Worm (Caenorhabditis elegans): ENCODE results near the gene C05C8.1.

DNA sequence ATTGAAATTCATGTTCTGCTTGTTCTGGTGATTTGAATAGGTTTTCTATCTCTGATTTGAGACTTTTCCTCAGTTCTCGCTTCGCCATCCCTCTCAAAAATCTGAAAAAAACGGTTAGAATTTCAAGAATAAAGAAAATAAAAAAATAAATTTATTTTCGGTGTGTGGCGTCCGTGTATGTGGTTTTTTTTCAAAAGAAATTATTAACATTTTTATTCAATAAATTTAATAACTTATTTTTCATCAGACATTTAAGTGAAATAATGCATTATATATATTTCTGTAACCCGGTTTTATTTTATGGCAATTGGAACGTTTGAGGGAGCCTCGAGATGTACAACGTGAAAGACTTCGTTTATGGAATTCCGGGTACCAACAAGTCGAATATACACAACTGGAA lies 4.8 kb upstream of the C05C8.1 start, which contains the start of gene C05C8.5:
- no peak for TF ChIP-seq nhr-25 (tag; optimal IDR thresholded peaks at IDR 0.05)
- no peak for TF ChIP-seq ztf-4 (tag; optimal IDR thresholded peaks at IDR 0.05)
- no peak for TF ChIP-seq ztf-11 (tag; optimal IDR thresholded peaks at IDR 0.05)
- TF ChIP-seq nhr-237 (tag; optimal IDR thresholded peaks at IDR 0.05) = no peak
- no peak for TF ChIP-seq nhr-77 (tag; optimal IDR thresholded peaks at IDR 0.05)
- TF ChIP-seq fkh-10 (GFP tag; optimal IDR thresholded peaks at IDR 0.05) = no peak
- no peak for TF ChIP-seq nhr-67 (tag; optimal IDR thresholded peaks at IDR 0.05)
- TF ChIP-seq tbx-2 (tag; optimal IDR thresholded peaks at IDR 0.05) = no peak
- TF ChIP-seq lin-39 (tag; optimal IDR thresholded peaks at IDR 0.05) = no peak
- TF ChIP-seq nhr-11 (tag; optimal IDR thresholded peaks at IDR 0.05) = no peak
- no peak for TF ChIP-seq zag-1 (tag; optimal IDR thresholded peaks at IDR 0.05)
- TF ChIP-seq unc-62 (GFP tag; optimal IDR thresholded peaks at IDR 0.05) = no peak
- no peak for TF ChIP-seq lin-15B (tag; optimal IDR thresholded peaks at IDR 0.05)
